Fruit fly (Drosophila melanogaster) S2 (cell line): ENCODE data around the gene wtrw.

ENCODE experiments used
- CG8478 ChIP-seq: fragments of >200 bp; optimal IDR thresholded peaks from 2 replicates; lab custom pipeline; 2018
- CTCF ChIP-seq, 2 experiments: fragments of >200 bp; optimal IDR thresholded peaks; 2 replicates each; lab custom pipeline; 2018

dm6 chr3R:7894586-7894985, 3.5 kb downstream of the wtrw start:
- TF ChIP-seq CTCF (optimal IDR thresholded peaks at IDR 0.05; lab: Kevin White, UChicago): no peak
- no peak for TF ChIP-seq CG8478 (lab: Kevin White, UChicago)
